Worm (Caenorhabditis elegans) whole organism, L1 larva: ENCODE results near the gene ins-31.
"Not testable (repeated sequence)": the region's sequence is repeated elsewhere in the genome, so short reads cannot be mapped to it uniquely, and the experiment has no call there.

ENCODE experiments used
- C34B4.2 ChIP-seq: sonication (generic microtip); optimal IDR thresholded peaks from 2 replicates; lab custom pipeline; 2017; ENCODE audit warnings: mild to moderate bottlenecking, missing genetic modification characterization, missing compliant biosample characterization
- F16B12.6 ChIP-seq: fragments of 150-350 bp; optimal IDR thresholded peaks from 2 replicates; lab custom pipeline; 2014; ENCODE audit warnings: missing biosample characterization, missing genetic modification characterization
- ama-1 ChIP-seq: fragments of 150-350 bp; optimal IDR thresholded peaks from 2 replicates; lab custom pipeline; 2014
- ceh-63 ChIP-seq: fragments of 200-800 bp; sonication (Bioruptor generic); optimal IDR thresholded peaks from 2 replicates; lab custom pipeline; 2018; ENCODE audit warnings: mild to moderate bottlenecking, missing genetic modification characterization, missing compliant biosample characterization
- dpl-1 ChIP-seq, 3 experiments: fragments of 150-350 bp in 2 of 3; sonication (generic microtip) in 1 of 3; optimal IDR thresholded peaks; 2 replicates each; lab custom pipeline; 2014 to 2017; ENCODE audit warnings: missing biosample characterization in 3 of 3, missing genetic modification characterization in 3 of 3, missing genetic modification reagents in 3 of 3
- dsc-1 ChIP-seq: sonication (generic microtip); optimal IDR thresholded peaks from 2 replicates; lab custom pipeline; 2016; ENCODE audit warnings: mild to moderate bottlenecking, missing genetic modification characterization, missing compliant biosample characterization
- efl-1 ChIP-seq, 4 experiments: fragments of 150-350 bp; optimal IDR thresholded peaks in 3 of 4; peaks in 1 of 4; 1 replicate in 1 of 4; 2 replicates in 3 of 4; lab custom pipeline; 2014; ENCODE audit warnings: missing biosample characterization in 2 of 4, missing genetic modification characterization in 2 of 4, missing genetic modification reagents in 2 of 4
- efl-3 ChIP-seq: fragments of 200-800 bp; sonication (Bioruptor generic); optimal IDR thresholded peaks from 2 replicates; lab custom pipeline; 2018; ENCODE audit warnings: mild to moderate bottlenecking, missing genetic modification characterization, missing compliant biosample characterization
- egl-27 ChIP-seq, 2 experiments: fragments of 150-350 bp in 1 of 2; sonication (generic microtip); optimal IDR thresholded peaks; 3 replicates each; lab custom pipeline; 2017 to 2018; ENCODE audit warnings: missing biosample characterization in 2 of 2, missing genetic modification characterization in 2 of 2, missing genetic modification reagents in 2 of 2
- elt-3 ChIP-seq, 6 experiments: fragments of 150-350 bp in 1 of 6; sonication (generic microtip); optimal IDR thresholded peaks; 2 replicates each; lab custom pipeline; 2017 to 2018; ENCODE audit warnings: missing biosample characterization in 6 of 6, missing genetic modification characterization in 6 of 6, inconsistent platforms in 1 of 6
- fkh-10 ChIP-seq: sonication (generic microtip); optimal IDR thresholded peaks from 2 replicates; lab custom pipeline; 2017; ENCODE audit warnings: missing biosample characterization, missing genetic modification reagents, missing genetic modification characterization
- fkh-8 ChIP-seq: sonication (generic microtip); optimal IDR thresholded peaks from 2 replicates; lab custom pipeline; 2016; ENCODE audit warnings: mild to moderate bottlenecking, missing genetic modification characterization, missing compliant biosample characterization
- fos-1 ChIP-seq: fragments of 150-350 bp; optimal IDR thresholded peaks from 2 replicates; lab custom pipeline; 2014; ENCODE audit warnings: missing biosample characterization, missing genetic modification characterization
- grh-1 ChIP-seq: fragments of 200-800 bp; sonication (Bioruptor generic); IDR thresholded peaks from 2 replicates; pipeline ENCODE4 v1.3.6; 2022; ENCODE audit warnings: missing genetic modification reagents, missing genetic modification characterization, missing compliant biosample characterization
- isw-1 ChIP-seq: fragments of 200-800 bp; sonication (Bioruptor generic); IDR thresholded peaks from 2 replicates; pipeline ENCODE4 v1.3.6; 2022; ENCODE audit warnings: missing genetic modification characterization, missing compliant biosample characterization
- lin-14 ChIP-seq: fragments of 200-800 bp; sonication (Bioruptor generic); optimal IDR thresholded peaks from 2 replicates; lab custom pipeline; 2018; ENCODE audit warnings: mild to moderate bottlenecking, missing genetic modification characterization, moderate library complexity, missing compliant biosample characterization
- lin-39 ChIP-seq: fragments of 150-350 bp; optimal IDR thresholded peaks from 2 replicates; lab custom pipeline; 2014; ENCODE audit warnings: missing biosample characterization, missing genetic modification reagents, missing genetic modification characterization
- lir-3 ChIP-seq: sonication (generic microtip); optimal IDR thresholded peaks from 2 replicates; lab custom pipeline; 2016; ENCODE audit warnings: mild to moderate bottlenecking, missing genetic modification characterization, moderate library complexity, missing compliant biosample characterization; ENCODE audit not compliant: poor library complexity
- lsy-2 ChIP-seq, 2 experiments: fragments of 150-350 bp; optimal IDR thresholded peaks; 2 replicates each; lab custom pipeline; 2014; ENCODE audit warnings: missing biosample characterization in 2 of 2, missing genetic modification characterization in 2 of 2
- mdl-1 ChIP-seq, 2 experiments: fragments of 150-350 bp; optimal IDR thresholded peaks; 2 replicates each; lab custom pipeline; 2014 to 2017; ENCODE audit warnings: missing biosample characterization in 2 of 2, missing genetic modification characterization in 2 of 2, inconsistent platforms in 1 of 2
- mep-1 ChIP-seq: fragments of 150-350 bp; optimal IDR thresholded peaks from 2 replicates; lab custom pipeline; 2014; ENCODE audit warnings: missing biosample characterization, missing genetic modification characterization
- nhr-19 ChIP-seq: fragments of 200-800 bp; sonication (Bioruptor generic); conservative IDR thresholded peaks from 2 replicates; pipeline ENCODE4 v1.3.6; 2022; ENCODE audit warnings: missing genetic modification characterization, missing compliant biosample characterization
- nhr-20 ChIP-seq: sonication (generic microtip); optimal IDR thresholded peaks from 2 replicates; lab custom pipeline; 2016; ENCODE audit warnings: mild to moderate bottlenecking, missing genetic modification characterization, missing compliant biosample characterization
- nhr-237 ChIP-seq: fragments of 150-350 bp; optimal IDR thresholded peaks from 2 replicates; lab custom pipeline; 2014; ENCODE audit warnings: missing biosample characterization, missing genetic modification characterization
- nhr-47 ChIP-seq: sonication (generic microtip); optimal IDR thresholded peaks from 2 replicates; lab custom pipeline; 2016; ENCODE audit warnings: mild to moderate bottlenecking, missing genetic modification characterization, moderate library complexity, missing compliant biosample characterization
- nhr-76 ChIP-seq: sonication (generic microtip); optimal IDR thresholded peaks from 2 replicates; lab custom pipeline; 2017; ENCODE audit warnings: missing biosample characterization, missing genetic modification characterization
- nhr-84 ChIP-seq: sonication (generic microtip); optimal IDR thresholded peaks from 2 replicates; lab custom pipeline; 2017; ENCODE audit warnings: missing biosample characterization, missing genetic modification characterization
- nhr-85 ChIP-seq: sonication (generic microtip); peaks from one replicate; lab custom pipeline; 2016; ENCODE audit warnings: missing genetic modification characterization, inconsistent platforms, missing compliant biosample characterization
- nhr-90 ChIP-seq: sonication (generic microtip); optimal IDR thresholded peaks from 2 replicates; lab custom pipeline; 2016; ENCODE audit warnings: mild to moderate bottlenecking, missing genetic modification characterization, missing compliant biosample characterization; ENCODE audit not compliant: poor library complexity
- pqm-1 ChIP-seq: sonication (generic microtip); optimal IDR thresholded peaks from 3 replicates; lab custom pipeline; 2017; ENCODE audit warnings: missing biosample characterization, missing genetic modification characterization
- skn-1 ChIP-seq: fragments of 150-350 bp; optimal IDR thresholded peaks from 2 replicates; lab custom pipeline; 2014; ENCODE audit warnings: missing biosample characterization, missing genetic modification characterization
- snpc-4 ChIP-seq: fragments of 150-350 bp; optimal IDR thresholded peaks from 2 replicates; lab custom pipeline; 2014; ENCODE audit warnings: missing biosample characterization, missing genetic modification characterization
- sup-37 ChIP-seq: fragments of 200-800 bp; sonication (Bioruptor generic); optimal IDR thresholded peaks from 2 replicates; lab custom pipeline; 2018; ENCODE audit warnings: mild to moderate bottlenecking, missing genetic modification characterization, missing compliant biosample characterization
- tbx-2 ChIP-seq: sonication (generic microtip); optimal IDR thresholded peaks from 2 replicates; lab custom pipeline; 2016; ENCODE audit warnings: missing genetic modification characterization, missing compliant biosample characterization
- unc-130 ChIP-seq: fragments of 150-350 bp; optimal IDR thresholded peaks from 2 replicates; lab custom pipeline; 2017; ENCODE audit warnings: missing biosample characterization, missing genetic modification characterization, inconsistent platforms
- xbp-1 ChIP-seq: sonication (generic microtip); optimal IDR thresholded peaks from 2 replicates; lab custom pipeline; 2016; ENCODE audit warnings: missing genetic modification characterization, missing compliant biosample characterization
- ztf-11 ChIP-seq, 2 experiments: sonication (generic microtip); optimal IDR thresholded peaks; 2 replicates each; lab custom pipeline; 2016 to 2017; ENCODE audit warnings: missing genetic modification characterization in 2 of 2, missing biosample characterization in 1 of 2, missing compliant biosample characterization in 1 of 2

The ins-31 gene

ce11 chrII:3129007-3129406 is 2.2 kb downstream of the ins-31 start, which contains the start of gene chil-24 (continued):
- no peak for TF ChIP-seq ama-1 (lab: Kevin White, UChicago)
- TF ChIP-seq lin-14 (GFP tag; lab: Kevin White, UChicago), result no peak
- TF ChIP-seq nhr-85 (tag; lab: Kevin White, UChicago), result peak; percentile 77
- TF ChIP-seq F16B12.6 (tag; lab: Kevin White, UChicago), result peak; percentile 13
- TF ChIP-seq xbp-1 (tag; lab: Kevin White, UChicago), result no peak
- no peak for TF ChIP-seq nhr-76 (tag; lab: Kevin White, UChicago)
- TF ChIP-seq dsc-1, result no peak
- no peak for TF ChIP-seq grh-1 (GFP tag; lab: Robert Waterston, UW)
- TF ChIP-seq tbx-2, result no peak
- TF ChIP-seq nhr-20 (tag; lab: Kevin White, UChicago), result peak; percentile 53
- peak; percentile 16 for TF ChIP-seq snpc-4 (tag; lab: Kevin White, UChicago)
- no peak for TF ChIP-seq egl-27 (tag; optimal IDR thresholded peaks at IDR 0.05; lab: Kevin White, UChicago)
- TF ChIP-seq mep-1, result peak; percentile 33
- TF ChIP-seq fkh-8 (tag; lab: Kevin White, UChicago), result no peak
- TF ChIP-seq pqm-1 (tag; lab: Kevin White, UChicago), result no peak
- peak in 1 of 2 experiments; percentile 16 for TF ChIP-seq mdl-1 (tag; optimal IDR thresholded peaks at IDR 0.05; lab: Kevin White, UChicago)
- TF ChIP-seq nhr-237 (tag; lab: Kevin White, UChicago), result no peak
- TF ChIP-seq fos-1, result no peak
- no peak for TF ChIP-seq elt-3 (tag; optimal IDR thresholded peaks at IDR 0.05; lab: Kevin White, UChicago)
- TF ChIP-seq ztf-11 (tag; optimal IDR thresholded peaks at IDR 0.05; lab: Kevin White, UChicago), result no peak
- TF ChIP-seq unc-130 (tag; lab: Kevin White, UChicago), result no peak
- no peak for TF ChIP-seq efl-3 (GFP tag; lab: Kevin White, UChicago)

- TF ChIP-seq lsy-2 (tag; optimal IDR thresholded peaks at IDR 0.05; lab: Kevin White, UChicago) (no peak), ceh-63 (GFP tag; lab: Kevin White, UChicago) (no peak)
These were observed 8.5 kb downstream of the ins-31 start for ce11 chrII:3135293-3135692.

- TF ChIP-seq nhr-84 (tag; lab: Kevin White, UChicago), result no peak
- no peak for TF ChIP-seq lir-3 (tag; lab: Kevin White, UChicago)
- TF ChIP-seq skn-1, result no peak
- no peak for TF ChIP-seq lin-39
- TF ChIP-seq efl-1 (optimal IDR thresholded peaks at IDR 0.05; lab: Kevin White, UChicago), result no peak
- TF ChIP-seq efl-1 (GFP tag; optimal IDR thresholded peaks at IDR 0.05 in 1 of 2; lab: Kevin White, UChicago), result no peak
- no peak for TF ChIP-seq isw-1 (GFP tag; lab: Robert Waterston, UW)
- TF ChIP-seq nhr-47 (tag; lab: Kevin White, UChicago), result no peak
- no peak for TF ChIP-seq nhr-85 (tag; lab: Kevin White, UChicago)
- no peak for TF ChIP-seq nhr-19 (GFP tag; lab: Robert Waterston, UW)
- no peak for TF ChIP-seq mdl-1 (tag; optimal IDR thresholded peaks at IDR 0.05; lab: Kevin White, UChicago)
- no peak for TF ChIP-seq nhr-90 (tag; lab: Kevin White, UChicago)
- no peak for TF ChIP-seq fkh-10 (GFP tag; lab: Kevin White, UChicago)
- TF ChIP-seq dpl-1 (GFP tag; optimal IDR thresholded peaks at IDR 0.05; lab: Kevin White, UChicago), result no peak
- no peak for TF ChIP-seq ama-1 (lab: Kevin White, UChicago)
- TF ChIP-seq nhr-237 (tag; lab: Kevin White, UChicago), result no peak
- no peak for TF ChIP-seq lsy-2 (tag; optimal IDR thresholded peaks at IDR 0.05; lab: Kevin White, UChicago)
- TF ChIP-seq C34B4.2 (tag; lab: Kevin White, UChicago), result no peak
These were observed 11.0 kb downstream of the ins-31 start, which contains the start of gene sri-54 for ce11 chrII:3137804-3138203. TSS of gene sri-54 (minus strand) at chrII:3137904.

- TF ChIP-seq sup-37 (GFP tag; lab: Kevin White, UChicago); nhr-90 (tag; lab: Kevin White, UChicago); dsc-1: not testable (repeated sequence)
These were observed 16.0 kb downstream of the ins-31 start, which contains the start of gene sri-42 for ce11 chrII:3142855-3143254. TSS of gene sri-42 (minus strand) at chrII:3142955.
